Fruit fly (Drosophila melanogaster) whole organism, adult: Measurements from ENCODE around the gene CG14401.

Experiments used
- CG11617 ChIP-seq: fragments of 200-800 bp; sonication (Bioruptor generic); optimal IDR thresholded peaks from 2 replicates; lab custom pipeline; 2017; ENCODE audit warnings: mild to moderate bottlenecking, missing biosample characterization, missing genetic modification reagents, missing genetic modification characterization
- CG12768 ChIP-seq: fragments of 200-800 bp; sonication (Bioruptor generic); optimal IDR thresholded peaks from 2 replicates; lab custom pipeline; 2017; ENCODE audit warnings: missing biosample characterization, missing genetic modification characterization, mild to moderate bottlenecking, moderate library complexity, missing genetic modification reagents
- CG14711 ChIP-seq: fragments of 200-800 bp; sonication (Bioruptor generic); optimal IDR thresholded peaks from 2 replicates; lab custom pipeline; 2018; ENCODE audit warnings: missing biosample characterization, mild to moderate bottlenecking, missing genetic modification characterization, moderate library complexity
- CG1620 ChIP-seq: fragments of 200-800 bp; sonication (Bioruptor generic); optimal IDR thresholded peaks from 2 replicates; lab custom pipeline; 2016; ENCODE audit warnings: missing biosample characterization, missing genetic modification characterization
- CG33017 ChIP-seq: fragments of 200-800 bp; sonication (Bioruptor generic); optimal IDR thresholded peaks from 2 replicates; lab custom pipeline; 2018; ENCODE audit warnings: missing biosample characterization, mild to moderate bottlenecking, missing genetic modification characterization, moderate library complexity
- CG5204 ChIP-seq: fragments of 200-800 bp; sonication (Bioruptor generic); optimal IDR thresholded peaks from 2 replicates; lab custom pipeline; 2016; ENCODE audit warnings: missing biosample characterization, missing genetic modification characterization
- CG7045 ChIP-seq: fragments of 200-800 bp; sonication (Bioruptor generic); optimal IDR thresholded peaks from 2 replicates; lab custom pipeline; 2017; ENCODE audit warnings: missing biosample characterization, mild to moderate bottlenecking, missing genetic modification characterization
- CG7101 ChIP-seq: fragments of 200-800 bp; sonication (Bioruptor generic); optimal IDR thresholded peaks from 2 replicates; lab custom pipeline; 2018; ENCODE audit warnings: missing biosample characterization, mild to moderate bottlenecking, missing genetic modification characterization, moderate library complexity
- Clk ChIP-seq: fragments of 200-800 bp; sonication (Bioruptor generic); optimal IDR thresholded peaks from 2 replicates; lab custom pipeline; 2017; ENCODE audit warnings: missing biosample characterization, missing genetic modification characterization
- Crg-1 ChIP-seq: fragments of 200-800 bp; sonication (Bioruptor generic); optimal IDR thresholded peaks from 2 replicates; lab custom pipeline; 2016; ENCODE audit warnings: missing biosample characterization, missing genetic modification characterization
- Hr96 ChIP-seq: fragments of 200-800 bp; sonication (Bioruptor generic); optimal IDR thresholded peaks from 2 replicates; lab custom pipeline; 2016; ENCODE audit warnings: missing biosample characterization, missing genetic modification characterization
- Mnt ChIP-seq: fragments of 200-800 bp; sonication (Bioruptor generic); optimal IDR thresholded peaks from 2 replicates; lab custom pipeline; 2016; ENCODE audit warnings: missing biosample characterization, mild to moderate bottlenecking, missing genetic modification characterization
- bab1 ChIP-seq: fragments of 200-800 bp; sonication (Bioruptor generic); optimal IDR thresholded peaks from 3 replicates; lab custom pipeline; 2019; ENCODE audit warnings: missing biosample characterization, mild to moderate bottlenecking, missing genetic modification characterization, moderate library complexity
- cic ChIP-seq: fragments of 200-800 bp; sonication (Bioruptor generic); optimal IDR thresholded peaks from 2 replicates; lab custom pipeline; 2017; ENCODE audit warnings: missing biosample characterization, mild to moderate bottlenecking, missing genetic modification characterization, moderate library complexity
- cnc ChIP-seq, 2 experiments: fragments of >200 bp; optimal IDR thresholded peaks; 2 replicates each; lab custom pipeline; 2017
- kay ChIP-seq: fragments of 200-800 bp; sonication (Bioruptor generic); peaks from one replicate; lab custom pipeline; 2016; ENCODE audit warnings: missing biosample characterization, missing genetic modification characterization, borderline replicate concordance
- ovo ChIP-seq: fragments of 200-800 bp; sonication (Bioruptor generic); optimal IDR thresholded peaks from 2 replicates; lab custom pipeline; 2016; ENCODE audit warnings: missing biosample characterization, missing genetic modification characterization
- pad ChIP-seq: fragments of 200-800 bp; sonication (Bioruptor generic); optimal IDR thresholded peaks from 3 replicates; lab custom pipeline; 2017; ENCODE audit warnings: missing biosample characterization, missing genetic modification characterization, mild to moderate bottlenecking, moderate library complexity, missing genetic modification reagents
- tj ChIP-seq: fragments of 200-800 bp; sonication (Bioruptor generic); optimal IDR thresholded peaks from 3 replicates; lab custom pipeline; 2017; ENCODE audit warnings: missing biosample characterization, mild to moderate bottlenecking, missing genetic modification characterization, moderate library complexity
- toe ChIP-seq: fragments of 200-800 bp; sonication (Bioruptor generic); optimal IDR thresholded peaks from 2 replicates; lab custom pipeline; 2016; ENCODE audit warnings: missing biosample characterization, missing genetic modification characterization

CG14401 gene

DNA sequence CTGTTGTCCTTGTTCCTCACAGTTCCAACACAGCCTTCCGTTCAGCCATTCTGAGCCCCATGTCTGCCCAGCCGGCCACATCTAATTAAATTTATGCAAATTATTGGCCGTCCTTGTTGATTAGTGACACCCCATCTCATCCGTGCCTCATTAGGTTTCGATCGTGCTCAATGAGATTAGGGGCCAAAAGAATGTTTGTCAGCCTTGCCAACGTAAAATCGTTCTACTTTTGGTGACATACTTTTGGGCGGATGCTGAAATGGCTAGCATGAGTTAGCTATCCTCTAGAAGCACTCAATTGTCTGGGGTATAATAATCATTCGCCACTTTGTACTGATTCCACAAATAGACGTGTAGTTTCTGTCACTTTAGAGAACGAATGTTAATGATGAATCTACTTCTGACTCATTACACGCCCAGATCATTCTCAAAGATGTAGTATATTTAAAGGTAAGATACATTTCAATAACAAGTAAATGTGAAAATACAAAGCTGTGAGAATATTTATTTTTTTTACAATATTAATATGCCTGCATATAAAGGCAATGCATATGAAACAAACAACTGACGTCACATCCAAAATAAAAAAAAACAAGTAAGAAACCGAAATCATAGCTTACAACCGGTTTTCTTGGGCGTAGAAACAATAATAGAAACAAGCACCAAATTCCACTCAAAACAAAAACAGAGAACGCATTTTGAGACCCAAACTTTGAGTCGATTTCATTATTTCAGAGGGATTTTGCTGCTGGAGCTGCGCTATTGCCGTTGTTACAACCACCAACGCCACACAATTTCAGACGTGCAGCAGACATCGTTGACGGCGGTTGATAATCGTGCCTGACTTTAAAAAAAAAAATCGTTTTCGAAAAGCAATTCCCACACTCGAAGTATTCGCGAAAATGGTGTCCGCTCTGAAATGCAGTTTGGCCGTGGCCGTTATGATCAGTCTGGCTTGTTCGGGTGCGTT is 11.0 kb upstream of the CG14401 start, which contains the start of gene bero:
Gene bero, plus strand, starts transcription at position 325 of the 970 bp plus-strand sequence.
- peak; percentile 53 to 70 for TF ChIP-seq cnc (optimal IDR thresholded peaks at IDR 0.05; lab: Kevin White, UChicago)
- TF ChIP-seq kay (GFP tag; lab: Kevin White, UChicago): peak; percentile 96
- no peak for TF ChIP-seq Crg-1

DNA sequence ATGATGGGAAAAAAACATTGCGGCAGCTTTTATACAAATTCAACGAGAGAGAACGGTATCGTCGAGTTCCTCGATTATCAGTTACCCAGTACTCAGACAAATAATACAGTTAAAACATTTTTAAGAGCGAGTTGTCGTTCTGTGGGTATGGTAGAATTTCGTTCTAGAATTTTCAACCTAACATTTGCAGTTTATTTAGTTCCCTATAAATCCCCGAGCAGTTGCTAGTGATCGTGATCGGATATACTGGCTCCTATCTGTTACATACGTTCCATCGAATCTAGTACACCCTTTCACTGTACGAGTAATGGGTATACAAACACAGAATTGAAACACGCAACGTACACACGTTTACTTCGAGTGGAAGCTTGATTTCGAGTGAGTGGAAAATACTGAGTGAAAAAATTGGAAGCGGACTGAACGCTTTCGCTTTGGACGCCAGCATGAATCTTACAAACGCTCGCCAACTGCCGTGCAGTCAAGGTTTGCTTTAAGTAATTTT is 4.8 kb upstream of the CG14401 start, which contains the start of gene CG9338:
Gene CG9338, plus strand, starts transcription at position 452 of the 502 bp plus-strand sequence.
- TF ChIP-seq CG14711: peak; percentile 75
- peak; percentile 77 for TF ChIP-seq CG11617 (GFP tag; lab: Kevin White, UChicago)
- TF ChIP-seq tj (GFP tag; lab: Kevin White, UChicago): peak; percentile 89
- TF ChIP-seq Mnt (GFP tag; lab: Kevin White, UChicago): peak; percentile 47
- peak; percentile 73 for TF ChIP-seq toe (GFP tag; lab: Kevin White, UChicago)
- peak; percentile 63 for TF ChIP-seq cic
- TF ChIP-seq CG12768 (GFP tag; lab: Kevin White, UChicago): peak; percentile 88
- TF ChIP-seq kay (GFP tag; lab: Kevin White, UChicago): peak; percentile 20
- TF ChIP-seq CG1620 (GFP tag; lab: Kevin White, UChicago): peak; percentile 66
- TF ChIP-seq bab1 (GFP tag; lab: Kevin White, UChicago): peak; percentile 86
- no peak for TF ChIP-seq cnc (optimal IDR thresholded peaks at IDR 0.05; lab: Kevin White, UChicago)
- peak; percentile 82 for TF ChIP-seq CG5204
- peak; percentile 78 for TF ChIP-seq Hr96 (GFP tag; lab: Kevin White, UChicago)
- peak; percentile 44 for TF ChIP-seq Clk (GFP tag; lab: Kevin White, UChicago)
- TF ChIP-seq ovo: no peak
- TF ChIP-seq pad: peak; percentile 78
- TF ChIP-seq CG33017 (tag; lab: Kevin White, UChicago): peak; percentile 77
- TF ChIP-seq CG7045 (GFP tag; lab: Kevin White, UChicago): peak; percentile 73
- TF ChIP-seq Crg-1: peak; percentile 50
- TF ChIP-seq CG7101 (tag; lab: Kevin White, UChicago): peak; percentile 81

DNA sequence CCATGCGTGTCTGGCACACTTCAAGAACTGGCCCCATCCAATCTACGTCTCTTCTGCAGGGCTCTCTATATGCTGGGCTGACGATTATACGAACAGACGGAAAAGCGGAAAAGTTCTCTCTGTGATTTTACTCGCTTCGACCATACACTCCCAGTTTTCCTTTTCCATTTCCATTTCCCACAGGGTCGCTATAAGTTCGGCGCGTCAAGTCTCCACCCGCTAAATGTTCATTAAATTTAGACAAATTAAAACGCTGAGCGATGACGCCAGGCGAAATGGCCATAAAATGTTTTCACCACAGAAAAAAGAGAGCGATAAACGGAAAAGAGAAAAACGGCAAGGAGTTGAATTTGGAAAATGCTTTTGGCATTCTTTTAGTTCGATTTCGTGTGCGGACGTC is 2.3 kb upstream of the CG14401 start, which contains the start of gene CG31675:
Gene CG31675, plus strand, starts transcription at position 375 of the 400 bp plus-strand sequence.
- TF ChIP-seq CG14711: no peak
- no peak for TF ChIP-seq CG33017 (tag; lab: Kevin White, UChicago)
- no peak for TF ChIP-seq Hr96 (GFP tag; lab: Kevin White, UChicago)
- no peak for TF ChIP-seq tj (GFP tag; lab: Kevin White, UChicago)
- no peak for TF ChIP-seq CG11617 (GFP tag; lab: Kevin White, UChicago)
- no peak for TF ChIP-seq Crg-1
- no peak for TF ChIP-seq pad
- TF ChIP-seq kay (GFP tag; lab: Kevin White, UChicago): no peak
- TF ChIP-seq bab1 (GFP tag; lab: Kevin White, UChicago): no peak
- TF ChIP-seq cic: no peak
- TF ChIP-seq CG12768 (GFP tag; lab: Kevin White, UChicago): no peak
- no peak for TF ChIP-seq CG1620 (GFP tag; lab: Kevin White, UChicago)

dm6 chr2L:20868921-20869320 is 733 bp upstream of the CG14401 start:
- TF ChIP-seq Clk (GFP tag; lab: Kevin White, UChicago) (no peak), cic (no peak), cnc (optimal IDR thresholded peaks at IDR 0.05; lab: Kevin White, UChicago) (no peak), Mnt (GFP tag; lab: Kevin White, UChicago) (no peak), Crg-1 (no peak), CG1620 (GFP tag; lab: Kevin White, UChicago) (no peak), CG12768 (GFP tag; lab: Kevin White, UChicago) (no peak), Hr96 (GFP tag; lab: Kevin White, UChicago) (no peak)

DNA sequence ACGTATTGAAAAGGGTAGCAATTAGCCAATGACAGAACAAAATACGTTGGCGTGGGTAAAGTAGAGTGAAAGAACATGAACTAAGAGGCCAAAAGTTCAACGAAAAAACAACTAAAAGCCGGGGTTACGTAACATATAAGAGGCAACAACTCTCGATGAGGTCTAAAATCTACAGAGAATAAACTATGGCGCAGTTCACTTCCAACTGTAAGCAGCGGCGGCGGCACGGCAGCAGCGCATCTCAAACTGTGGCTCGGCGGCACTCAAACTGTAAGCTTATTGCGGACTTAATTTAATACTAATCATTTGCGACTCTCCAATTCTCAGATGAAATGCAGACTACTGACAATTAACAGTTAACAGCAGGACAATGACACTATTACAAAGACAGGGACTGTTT is 4.9 kb downstream of the CG14401 start:
- TF ChIP-seq Hr96 (GFP tag; lab: Kevin White, UChicago) (no peak), CG12768 (GFP tag; lab: Kevin White, UChicago) (no peak), CG5204 (no peak), pad (no peak), CG14711 (no peak), cnc (optimal IDR thresholded peaks at IDR 0.05; lab: Kevin White, UChicago) (no peak), ovo (no peak), Crg-1 (no peak), CG33017 (tag; lab: Kevin White, UChicago) (no peak), bab1 (GFP tag; lab: Kevin White, UChicago) (no peak), CG7101 (tag; lab: Kevin White, UChicago) (no peak), CG1620 (GFP tag; lab: Kevin White, UChicago) (no peak), CG11617 (GFP tag; lab: Kevin White, UChicago) (no peak), Clk (GFP tag; lab: Kevin White, UChicago) (no peak)

DNA sequence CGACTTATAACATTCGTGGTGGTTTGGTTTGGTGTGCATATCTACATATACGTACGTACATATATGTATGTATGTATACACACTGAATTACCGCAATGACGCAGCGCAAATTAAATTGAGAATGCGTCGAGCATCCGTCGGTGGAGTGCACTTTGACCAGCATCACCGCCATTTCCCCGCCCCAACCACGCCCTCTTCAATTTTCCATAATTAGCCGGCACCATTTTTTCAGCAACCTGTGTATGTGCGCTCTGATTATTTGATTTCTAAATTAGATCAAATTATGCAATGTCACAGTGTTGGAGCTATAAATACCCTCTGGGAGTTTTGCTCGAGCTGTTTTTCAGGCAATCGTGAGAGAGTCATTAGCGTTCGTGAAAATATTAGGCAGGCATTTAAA is 8.4 kb downstream of the CG14401 start:
- no peak for TF ChIP-seq cic
- no peak for TF ChIP-seq CG7045 (GFP tag; lab: Kevin White, UChicago)
- no peak for TF ChIP-seq CG14711
- TF ChIP-seq CG5204: no peak
- TF ChIP-seq tj (GFP tag; lab: Kevin White, UChicago): no peak
- TF ChIP-seq cnc (optimal IDR thresholded peaks at IDR 0.05; lab: Kevin White, UChicago): peak in 1 of 2 experiments; percentile 84
- no peak for TF ChIP-seq pad
